Worm (Caenorhabditis elegans): ENCODE results near the gene npr-12.

The npr-12 gene

DNA sequence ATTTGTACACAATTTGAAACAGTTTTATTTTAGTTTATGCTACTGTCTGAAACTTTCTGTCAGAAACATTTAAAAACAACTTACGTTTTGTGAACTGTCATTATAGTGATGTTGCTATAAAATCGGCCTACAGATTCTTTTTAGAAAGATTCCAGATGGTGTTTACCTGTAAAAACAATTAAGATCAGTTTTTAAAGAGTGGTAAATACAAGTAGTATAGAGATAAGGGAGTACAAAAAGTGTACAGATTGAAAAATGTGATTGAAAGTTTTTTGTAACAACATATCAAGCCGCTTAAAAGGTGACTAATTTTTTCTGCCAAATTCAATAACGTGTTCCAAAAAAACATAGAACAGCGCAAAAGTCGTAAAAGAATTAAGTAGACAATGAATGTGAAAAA is at the start of gene npr-12:
Gene npr-12 (minus strand): TSS at position 101 of the 400 bp plus-strand sequence.
- TF ChIP-seq cnd-1 (tag; optimal IDR thresholded peaks at IDR 0.05), result no peak
- TF ChIP-seq elt-3 (tag; optimal IDR thresholded peaks at IDR 0.05), result no peak
- TF ChIP-seq mep-1 (tag; optimal IDR thresholded peaks at IDR 0.05), result no peak
- TF ChIP-seq sptf-1 (tag; optimal IDR thresholded peaks at IDR 0.05), result no peak

DNA sequence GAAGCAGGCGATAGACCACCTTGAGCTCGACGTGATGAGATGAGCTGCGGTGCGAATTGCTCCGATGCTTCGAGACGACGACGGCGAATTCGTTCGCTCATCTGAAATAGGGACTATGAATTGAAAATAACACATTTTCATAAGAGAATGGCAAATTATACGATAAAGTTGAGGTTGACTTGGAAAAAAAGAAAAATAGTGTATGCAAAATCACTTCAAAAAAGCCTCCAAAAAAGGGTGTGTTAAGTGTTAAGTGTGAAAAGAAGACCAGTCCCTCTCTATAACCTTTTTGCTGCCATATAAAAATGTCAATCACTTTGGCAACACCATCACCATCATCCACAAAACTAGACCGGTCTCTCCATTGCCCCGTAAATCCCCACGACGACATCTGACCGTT is 49.4 kb upstream of the npr-12 start, which contains the start of gene prkl-1:
Gene prkl-1 (minus strand): TSS at position 101 of the 400 bp plus-strand sequence.
- TF ChIP-seq ceh-39 (tag; optimal IDR thresholded peaks at IDR 0.05), result no peak
- TF ChIP-seq tbx-8 (GFP tag; optimal IDR thresholded peaks at IDR 0.05), result no peak
- TF ChIP-seq hlh-1 (tag; optimal IDR thresholded peaks at IDR 0.05), result no peak
- TF ChIP-seq snpc-4 (tag; optimal IDR thresholded peaks at IDR 0.05), result no peak
- no peak for TF ChIP-seq pha-4 (tag; optimal IDR thresholded peaks at IDR 0.05)
- TF ChIP-seq cnd-1 (tag; optimal IDR thresholded peaks at IDR 0.05), result no peak
- TF ChIP-seq ceh-43 (GFP tag; optimal IDR thresholded peaks at IDR 0.05), result no peak
- TF ChIP-seq bed-3 (GFP tag; optimal IDR thresholded peaks at IDR 0.05), result no peak
- TF ChIP-seq blmp-1 (tag; optimal IDR thresholded peaks at IDR 0.05), result no peak
- no peak for TF ChIP-seq nhr-2 (tag; optimal IDR thresholded peaks at IDR 0.05)
- no peak for TF ChIP-seq mab-5 (tag; optimal IDR thresholded peaks at IDR 0.05)

DNA sequence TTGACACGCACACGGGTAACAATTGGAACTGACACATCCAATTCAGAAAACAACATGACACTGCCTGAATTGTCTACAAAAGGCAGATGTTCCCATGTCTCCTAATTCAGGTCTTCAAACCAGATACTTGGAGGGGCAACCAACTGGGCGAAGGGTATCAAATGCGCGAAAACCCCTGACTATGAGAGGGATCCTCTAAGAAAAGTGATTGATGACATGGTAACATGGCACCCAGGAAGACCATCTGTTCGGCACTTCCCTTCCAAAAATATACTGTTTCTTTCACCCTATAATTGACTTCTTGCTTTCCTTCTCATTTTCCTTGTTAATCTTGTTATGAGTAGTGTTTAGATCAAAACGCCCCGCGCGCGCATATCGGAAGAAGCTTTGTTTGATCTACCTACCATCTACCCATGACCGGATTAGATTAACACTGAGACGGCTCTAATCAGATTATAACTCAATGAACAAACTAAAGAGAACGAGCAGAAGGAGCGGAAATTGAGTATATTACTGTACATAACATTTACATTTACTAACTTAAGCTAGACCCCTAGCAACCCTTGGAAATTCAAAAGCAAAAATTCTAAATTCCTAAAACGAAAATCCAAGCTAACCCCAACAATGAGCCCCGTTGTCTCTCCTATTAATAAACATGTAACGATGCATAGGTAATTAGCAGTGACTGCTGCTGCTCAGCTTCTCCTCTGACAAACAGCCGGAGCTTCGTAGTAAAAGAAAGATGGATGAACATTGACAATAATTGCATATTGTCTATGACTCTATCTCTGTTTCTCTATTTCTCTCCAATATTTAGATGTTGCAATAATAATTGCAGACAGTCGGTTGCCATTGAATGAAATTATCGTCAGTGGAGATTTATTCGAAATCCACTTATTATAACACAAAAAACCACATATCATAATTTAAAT is 47.3 kb upstream of the npr-12 start:
- TF ChIP-seq lsy-2 (tag; optimal IDR thresholded peaks at IDR 0.05) (no peak), ztf-11 (tag; optimal IDR thresholded peaks at IDR 0.05) (peak; percentile 18), bed-3 (GFP tag; optimal IDR thresholded peaks at IDR 0.05) (no peak), elt-3 (tag; optimal IDR thresholded peaks at IDR 0.05) (no peak), nhr-28 (tag; optimal IDR thresholded peaks at IDR 0.05) (no peak), drap-1 (GFP tag; optimal IDR thresholded peaks at IDR 0.05) (no peak), unc-120 (tag; optimal IDR thresholded peaks at IDR 0.05; ENCODE audit: poor library complexity, severe bottlenecking) (no peak), blmp-1 (tag; optimal IDR thresholded peaks at IDR 0.05) (no peak), ceh-39 (tag; optimal IDR thresholded peaks at IDR 0.05) (no peak), cnd-1 (tag; optimal IDR thresholded peaks at IDR 0.05) (peak; percentile 63), M03D4.4 (tag; optimal IDR thresholded peaks at IDR 0.05) (no peak), zip-8 (tag; optimal IDR thresholded peaks at IDR 0.05) (no peak), ham-2 (GFP tag; optimal IDR thresholded peaks at IDR 0.05) (no peak), lin-32 (GFP tag; optimal IDR thresholded peaks at IDR 0.05) (no peak), flh-1 (GFP tag; optimal IDR thresholded peaks at IDR 0.05) (no peak), lin-13 (tag; optimal IDR thresholded peaks at IDR 0.05) (no peak), unc-62 (GFP tag; optimal IDR thresholded peaks at IDR 0.05) (peak; percentile 40), sem-2 (GFP tag; optimal IDR thresholded peaks at IDR 0.05) (no peak), mab-5 (tag; optimal IDR thresholded peaks at IDR 0.05) (no peak), ceh-43 (GFP tag; optimal IDR thresholded peaks at IDR 0.05) (peak; percentile 51), ces-1 (GFP tag; optimal IDR thresholded peaks at IDR 0.05) (peak; percentile 49), ceh-83 (GFP tag; optimal IDR thresholded peaks at IDR 0.05) (no peak), elt-1 (tag; optimal IDR thresholded peaks at IDR 0.05; ENCODE audit: borderline replicate concordance, insufficient read depth) (peak; percentile 53), unc-39 (tag; optimal IDR thresholded peaks at IDR 0.05) (no peak), nhr-76 (tag; optimal IDR thresholded peaks at IDR 0.05) (no peak), hlh-1 (tag; optimal IDR thresholded peaks at IDR 0.05) (no peak), tbx-8 (GFP tag; optimal IDR thresholded peaks at IDR 0.05) (no peak), snpc-4 (tag; optimal IDR thresholded peaks at IDR 0.05) (no peak), nhr-12 (tag; optimal IDR thresholded peaks at IDR 0.05) (no peak), pha-4 (tag; optimal IDR thresholded peaks at IDR 0.05) (peak; percentile 40), mls-2 (tag; optimal IDR thresholded peaks at IDR 0.05) (peak; percentile 8), nhr-2 (tag; optimal IDR thresholded peaks at IDR 0.05) (no peak), mep-1 (tag; optimal IDR thresholded peaks at IDR 0.05) (no peak), nhr-237 (tag; optimal IDR thresholded peaks at IDR 0.05) (no peak), sptf-1 (tag; optimal IDR thresholded peaks at IDR 0.05) (peak; percentile 7)

Measured in whole organism, mixed stage, embryonic.